Worm (Caenorhabditis elegans) whole organism, early embryonic: Measurements from ENCODE around the gene B0496.1.

Experiments used
- B0310.2 ChIP-seq: sonication (generic microtip); optimal IDR thresholded peaks from 2 replicates; lab custom pipeline; 2016; ENCODE audit warnings: mild to moderate bottlenecking, missing genetic modification characterization, missing compliant biosample characterization
- F13C5.2 ChIP-seq: sonication (generic microtip); optimal IDR thresholded peaks from 2 replicates; lab custom pipeline; 2017; ENCODE audit warnings: mild to moderate bottlenecking, missing genetic modification characterization, inconsistent platforms, missing compliant biosample characterization
- ama-1 ChIP-seq: fragments of 150-350 bp; optimal IDR thresholded peaks from 2 replicates; lab custom pipeline; 2014
- ceh-36 ChIP-seq: sonication (generic microtip); optimal IDR thresholded peaks from 2 replicates; lab custom pipeline; 2016; ENCODE audit warnings: missing genetic modification characterization, inconsistent platforms, missing compliant biosample characterization
- ets-7 ChIP-seq: sonication (generic microtip); optimal IDR thresholded peaks from 2 replicates; lab custom pipeline; 2016; ENCODE audit warnings: missing genotype, missing genetic modification characterization, missing compliant biosample characterization
- hmg-4 ChIP-seq: fragments of 200-800 bp; sonication (Bioruptor generic); optimal IDR thresholded peaks from 2 replicates; lab custom pipeline; 2018; ENCODE audit warnings: mild to moderate bottlenecking, missing genetic modification characterization, missing compliant biosample characterization
- hnd-1 ChIP-seq: sonication (generic microtip); optimal IDR thresholded peaks from 2 replicates; lab custom pipeline; 2016; ENCODE audit warnings: missing genetic modification characterization, missing compliant biosample characterization
- scrt-1 ChIP-seq: fragments of 200-800 bp; sonication (Bioruptor generic); IDR thresholded peaks from 2 replicates; pipeline ENCODE4 v1.3.6; 2022; ENCODE audit warnings: missing genetic modification characterization, missing compliant biosample characterization
- sea-1 ChIP-seq: fragments of 200-800 bp; sonication (Bioruptor generic); conservative IDR thresholded peaks from 2 replicates; pipeline ENCODE4 v1.3.6; 2022; ENCODE audit warnings: missing genetic modification characterization, missing compliant biosample characterization
- tbx-11 ChIP-seq: fragments of 200-800 bp; sonication (Bioruptor generic); IDR thresholded peaks from 2 replicates; pipeline ENCODE4 v1.3.6; 2022; ENCODE audit warnings: missing genetic modification characterization, missing compliant biosample characterization
- tbx-37 ChIP-seq: fragments of 200-800 bp; sonication (Bioruptor generic); conservative IDR thresholded peaks from 2 replicates; pipeline ENCODE4 v1.3.6; 2022; ENCODE audit warnings: missing genetic modification reagents, missing genetic modification characterization, missing compliant biosample characterization

ce11 chrIV:7406690-7407089, 39.4 kb upstream of the B0496.1 start:
- TF ChIP-seq tbx-11 (no peak), ceh-36 (no peak), B0310.2 (tag; lab: Kevin White, UChicago) (no peak), ama-1 (lab: Kevin White, UChicago) (no peak), hmg-4 (no peak), hnd-1 (tag; lab: Kevin White, UChicago) (no peak), scrt-1 (GFP tag; lab: Robert Waterston, UW) (no peak), F13C5.2 (tag; lab: Kevin White, UChicago) (no peak), tbx-37 (no peak), ets-7 (tag; lab: Kevin White, UChicago) (no peak), sea-1 (GFP tag; lab: Robert Waterston, UW) (no peak)
